Worm (Caenorhabditis elegans): Measurements from ENCODE around the gene F14F9.6.
A peak's percentile ranks its signal among the peaks of the same experiment; 100 is the strongest.

The F14F9.6 gene

ce11 chrV:5098925-5099324, 47.4 kb downstream of the F14F9.6 start, which contains the start of gene unc-46:
Gene unc-46, minus strand, starts transcription at chrV:5099025.
- no peak for TF ChIP-seq T20F7.1 (GFP tag; optimal IDR thresholded peaks at IDR 0.05)
- peak in 1 of 2 experiments; percentile 61 for TF ChIP-seq unc-62 (GFP tag; optimal IDR thresholded peaks at IDR 0.05 in 1 of 2)
- no peak for TF ChIP-seq unc-62 (tag; optimal IDR thresholded peaks at IDR 0.05)

ce11 chrV:5097035-5097434, 49.3 kb downstream of the F14F9.6 start, which contains the start of gene C04F5.2:
Gene C04F5.2, minus strand, starts transcription at chrV:5097135.
- TF ChIP-seq T20F7.1 (GFP tag; optimal IDR thresholded peaks at IDR 0.05) (no peak), hlh-30 (tag; optimal IDR thresholded peaks at IDR 0.05; ENCODE audit: insufficient read depth) (no peak), madf-9 (GFP tag; conservative IDR thresholded peaks at IDR 0.05) (no peak), mdt-29 (GFP tag; IDR thresholded peaks at IDR 0.05) (no peak), nhr-77 (tag; optimal IDR thresholded peaks at IDR 0.05) (no peak), hlh-11 (tag; optimal IDR thresholded peaks at IDR 0.05) (no peak), nhr-111 (GFP tag; optimal IDR thresholded peaks at IDR 0.05) (no peak), ZK337.2 (GFP tag; IDR thresholded peaks at IDR 0.05) (no peak), lim-7 (GFP tag; IDR thresholded peaks at IDR 0.05) (no peak), hmg-1.1 (GFP tag; IDR thresholded peaks at IDR 0.05) (no peak), daf-19 (GFP tag; conservative IDR thresholded peaks at IDR 0.05) (no peak), ceh-62 (tag; optimal IDR thresholded peaks at IDR 0.05) (no peak), skn-1 (tag; optimal IDR thresholded peaks at IDR 0.05) (no peak), egl-43 (GFP tag; IDR thresholded peaks at IDR 0.05) (no peak), rbr-2 (tag; optimal IDR thresholded peaks at IDR 0.05) (no peak), dmd-8 (GFP tag; IDR thresholded peaks at IDR 0.05) (no peak), mep-1 (tag; optimal IDR thresholded peaks at IDR 0.05) (no peak), zip-11 (GFP tag; IDR thresholded peaks at IDR 0.05) (no peak), spr-1 (tag; optimal IDR thresholded peaks at IDR 0.05) (no peak)

Measured in whole organism, L4 larva.